Worm (Caenorhabditis elegans): ENCODE results near the gene rig-1.

rig-1 gene

ce11 chrX:8650535-8650934 lies 9.9 kb upstream of the rig-1 start (continued):
- TF ChIP-seq dve-1 (tag; optimal IDR thresholded peaks at IDR 0.05; ENCODE audit: insufficient read depth): no peak
- TF ChIP-seq mdt-29 (GFP tag; IDR thresholded peaks at IDR 0.05): no peak; the same call in 1 of the 2 replicates
- no peak for TF ChIP-seq fkh-10 (GFP tag; optimal IDR thresholded peaks at IDR 0.05)
- TF ChIP-seq egl-27 (tag; optimal IDR thresholded peaks at IDR 0.05): no peak
- TF ChIP-seq mxl-2 (GFP tag; conservative IDR thresholded peaks at IDR 0.05): no peak
- no peak for TF ChIP-seq tag-97 (GFP tag; IDR thresholded peaks at IDR 0.05)
- peak; percentile 82 for TF ChIP-seq ceh-44 (GFP tag; IDR thresholded peaks at IDR 0.05)
- TF ChIP-seq ztf-11 (tag; optimal IDR thresholded peaks at IDR 0.05): no peak
- TF ChIP-seq lin-39 (tag; optimal IDR thresholded peaks at IDR 0.05): no peak
- no peak for TF ChIP-seq mxl-3 (GFP tag; optimal IDR thresholded peaks at IDR 0.05)
- TF ChIP-seq attf-4 (tag; optimal IDR thresholded peaks at IDR 0.05): no peak
- peak; percentile 37 for TF ChIP-seq F49E8.2 (tag; optimal IDR thresholded peaks at IDR 0.05; ENCODE audit: borderline replicate concordance)
- no peak for TF ChIP-seq mes-2 (tag; optimal IDR thresholded peaks at IDR 0.05; ENCODE audit: poor library complexity, severe bottlenecking)
- TF ChIP-seq aly-2 (tag; optimal IDR thresholded peaks at IDR 0.05): no peak
- TF ChIP-seq ceh-62 (tag; optimal IDR thresholded peaks at IDR 0.05): no peak
- TF ChIP-seq spr-3 (GFP tag; optimal IDR thresholded peaks at IDR 0.05): no peak
- no peak for TF ChIP-seq madf-9 (GFP tag; conservative IDR thresholded peaks at IDR 0.05)
- 0 out of 2 replicates have a peak, but pooled peaks have one; percentile 42 for TF ChIP-seq nhr-41 (GFP tag; IDR thresholded peaks at IDR 0.05)
- peak; percentile 76 for TF ChIP-seq vab-7 (GFP tag; IDR thresholded peaks at IDR 0.05)
- TF ChIP-seq D1046.2 (GFP tag; IDR thresholded peaks at IDR 0.05): no peak
- TF ChIP-seq php-3 (GFP tag; IDR thresholded peaks at IDR 0.05): 0 out of 2 replicates have a peak, but pooled peaks have one; percentile 42
- no peak for TF ChIP-seq pqm-1 (tag; optimal IDR thresholded peaks at IDR 0.05)
- peak; percentile 89 for TF ChIP-seq egl-43 (GFP tag; IDR thresholded peaks at IDR 0.05)
- no peak for TF ChIP-seq ceh-82 (tag; optimal IDR thresholded peaks at IDR 0.05)
- TF ChIP-seq skn-1 (tag; optimal IDR thresholded peaks at IDR 0.05): no peak
- no peak for TF ChIP-seq unc-62 (GFP tag; optimal IDR thresholded peaks at IDR 0.05 in 1 of 2)
- no peak for TF ChIP-seq unc-62 (tag; optimal IDR thresholded peaks at IDR 0.05)
- TF ChIP-seq ces-1 (GFP tag; optimal IDR thresholded peaks at IDR 0.05): no peak
- TF ChIP-seq saeg-2 (GFP tag; IDR thresholded peaks at IDR 0.05): 0 out of 2 replicates have a peak, but pooled peaks have one; percentile 36
- TF ChIP-seq zfp-3 (GFP tag; conservative IDR thresholded peaks at IDR 0.05): 0 out of 2 replicates have a peak, but pooled peaks have one; percentile 13
- no peak for TF ChIP-seq nhr-11 (tag; optimal IDR thresholded peaks at IDR 0.05)
- no peak for TF ChIP-seq ceh-32 (tag; optimal IDR thresholded peaks at IDR 0.05; ENCODE audit: poor library complexity)
- no peak for TF ChIP-seq dpl-1 (GFP tag; optimal IDR thresholded peaks at IDR 0.05)
- TF ChIP-seq F10B5.3 (tag; optimal IDR thresholded peaks at IDR 0.05): no peak
- no peak for TF ChIP-seq nhr-76 (tag; optimal IDR thresholded peaks at IDR 0.05)
- TF ChIP-seq dmd-8 (GFP tag; IDR thresholded peaks at IDR 0.05): peak; percentile 51; the same call in 1 of the 2 replicates
- no peak for TF ChIP-seq nhr-25 (tag; optimal IDR thresholded peaks at IDR 0.05; ENCODE audit: borderline replicate concordance, insufficient read depth)
- TF ChIP-seq T20F7.1 (GFP tag; optimal IDR thresholded peaks at IDR 0.05): peak; percentile 39
- TF ChIP-seq daf-8 (GFP tag; IDR thresholded peaks at IDR 0.05): no peak
- TF ChIP-seq ceh-20 (GFP tag; IDR thresholded peaks at IDR 0.05): 0 out of 2 replicates have a peak, but pooled peaks have one; percentile 37
- no peak for TF ChIP-seq tra-1 (GFP tag; IDR thresholded peaks at IDR 0.05)
- TF ChIP-seq spr-1 (tag; optimal IDR thresholded peaks at IDR 0.05): no peak
- no peak for TF ChIP-seq ZK337.2 (GFP tag; IDR thresholded peaks at IDR 0.05)
- TF ChIP-seq F37D6.2 (tag; optimal IDR thresholded peaks at IDR 0.05): no peak
- no peak for TF ChIP-seq nhr-102 (tag; optimal IDR thresholded peaks at IDR 0.05)
- no peak for TF ChIP-seq lin-29 (GFP tag; IDR thresholded peaks at IDR 0.05)
- TF ChIP-seq lir-3 (tag; optimal IDR thresholded peaks at IDR 0.05): peak; percentile 66
- peak; percentile 54 for TF ChIP-seq arid-1 (GFP tag; conservative IDR thresholded peaks at IDR 0.05)
- TF ChIP-seq zfp-2 (tag; optimal IDR thresholded peaks at IDR 0.05): peak; percentile 15
- peak; percentile 9 for TF ChIP-seq lin-13 (GFP tag; optimal IDR thresholded peaks at IDR 0.05)
- TF ChIP-seq unc-39 (tag; optimal IDR thresholded peaks at IDR 0.05): no peak
